Fruit fly (Drosophila melanogaster): ENCODE data around the gene CycA.
A peak's percentile ranks its signal among the peaks of the same experiment; 100 is the strongest.

The CycA gene

DNA sequence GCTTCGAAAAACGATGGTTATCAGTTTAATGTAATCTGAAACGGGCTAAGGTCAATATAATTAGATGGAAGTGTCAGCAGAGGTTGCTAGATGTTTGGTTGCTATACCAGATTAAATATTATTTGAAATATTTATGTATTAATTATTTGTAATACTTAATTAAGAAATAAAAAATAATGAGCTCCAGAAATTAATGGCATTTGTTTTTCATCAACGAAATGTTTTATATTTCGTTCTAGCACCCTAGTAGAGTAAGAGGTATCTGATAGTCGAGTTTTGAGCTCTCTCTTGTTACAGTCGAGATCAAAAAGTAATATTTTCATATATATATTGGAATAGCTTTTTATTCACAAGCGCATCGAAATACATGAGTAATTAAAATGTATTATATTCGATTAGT is 31.8 kb downstream of the CycA start:
- TF ChIP-seq ttk (optimal IDR thresholded peaks at IDR 0.05) (no peak), psq (optimal IDR thresholded peaks at IDR 0.05) (no peak), Sin3A (optimal IDR thresholded peaks at IDR 0.05) (no peak), Myc (optimal IDR thresholded peaks at IDR 0.05) (no peak), h (optimal IDR thresholded peaks at IDR 0.05) (no peak), insv (optimal IDR thresholded peaks at IDR 0.05) (no peak)

- TF ChIP-seq psq (optimal IDR thresholded peaks at IDR 0.05) (no peak), Myc (optimal IDR thresholded peaks at IDR 0.05) (no peak), ttk (optimal IDR thresholded peaks at IDR 0.05) (no peak), insv (optimal IDR thresholded peaks at IDR 0.05) (no peak), Sin3A (optimal IDR thresholded peaks at IDR 0.05) (no peak), h (optimal IDR thresholded peaks at IDR 0.05) (no peak)
These were observed 32.6 kb downstream of the CycA start, which contains the start of gene Gcat for dm6 chr3L:11800761-11801160. Gene Gcat (minus strand): TSS chr3L:11800861.

dm6 chr3L:11795440-11795983 is 37.9 kb downstream of the CycA start, which contains the start of gene Klp68D:
Gene Klp68D (plus strand): TSS chr3L:11795614.
- no peak for TF ChIP-seq insv (optimal IDR thresholded peaks at IDR 0.05)
- TF ChIP-seq h (optimal IDR thresholded peaks at IDR 0.05), result no peak
- no peak for TF ChIP-seq ttk (optimal IDR thresholded peaks at IDR 0.05)
- no peak for TF ChIP-seq Myc (optimal IDR thresholded peaks at IDR 0.05)
- TF ChIP-seq Sin3A (optimal IDR thresholded peaks at IDR 0.05), result no peak
- TF ChIP-seq psq (optimal IDR thresholded peaks at IDR 0.05), result no peak

DNA sequence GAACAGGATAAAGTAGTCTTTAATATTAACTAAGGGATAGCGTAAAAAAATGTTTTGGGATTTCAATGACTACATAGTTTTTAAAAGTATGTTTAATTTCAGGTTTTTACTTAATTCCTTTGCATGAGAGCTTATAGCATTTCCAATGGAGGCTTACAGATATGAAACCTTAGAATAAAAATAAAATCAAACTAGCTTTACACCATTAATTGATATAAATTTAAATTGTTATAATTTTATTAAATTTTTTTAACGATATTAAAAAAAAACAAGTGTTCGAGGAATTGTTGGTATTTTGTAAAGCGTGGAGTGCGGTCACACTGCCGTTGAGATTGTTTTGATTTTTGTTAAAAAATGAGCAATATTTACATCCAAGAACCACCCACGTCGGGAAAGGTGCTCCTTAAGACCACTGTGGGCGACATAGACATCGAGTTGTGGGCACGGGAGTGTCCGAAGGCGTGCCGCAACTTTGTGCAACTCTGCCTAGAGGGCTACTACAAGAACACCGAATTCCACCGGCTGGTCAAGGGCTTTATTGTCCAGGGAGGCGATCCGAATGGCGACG is 40.1 kb downstream of the CycA start, which contains the start of the genes twy and CG10907:
TSS of gene twy (minus strand) at position 51 of the 568 bp plus-strand sequence.
TSS of gene CG10907 (plus strand) at position 282 of the 568 bp plus-strand sequence.
- TF ChIP-seq Sin3A (optimal IDR thresholded peaks at IDR 0.05) (no peak), insv (optimal IDR thresholded peaks at IDR 0.05) (no peak), ttk (optimal IDR thresholded peaks at IDR 0.05) (no peak), Myc (optimal IDR thresholded peaks at IDR 0.05) (no peak), psq (optimal IDR thresholded peaks at IDR 0.05) (no peak), h (optimal IDR thresholded peaks at IDR 0.05) (no peak)

dm6 chr3L:11789773-11790172 is 43.6 kb downstream of the CycA start, which contains the start of gene Pi3K68D:
Gene Pi3K68D (minus strand): TSS chr3L:11790013.
- TF ChIP-seq h (optimal IDR thresholded peaks at IDR 0.05) (no peak), insv (optimal IDR thresholded peaks at IDR 0.05) (no peak), Myc (optimal IDR thresholded peaks at IDR 0.05) (no peak), psq (optimal IDR thresholded peaks at IDR 0.05) (no peak), Sin3A (optimal IDR thresholded peaks at IDR 0.05) (no peak), ttk (optimal IDR thresholded peaks at IDR 0.05) (no peak)

dm6 chr3L:11788936-11789352 is 44.4 kb downstream of the CycA start:
- TF ChIP-seq h (optimal IDR thresholded peaks at IDR 0.05), result no peak
- TF ChIP-seq psq (optimal IDR thresholded peaks at IDR 0.05), result peak; percentile 5

DNA sequence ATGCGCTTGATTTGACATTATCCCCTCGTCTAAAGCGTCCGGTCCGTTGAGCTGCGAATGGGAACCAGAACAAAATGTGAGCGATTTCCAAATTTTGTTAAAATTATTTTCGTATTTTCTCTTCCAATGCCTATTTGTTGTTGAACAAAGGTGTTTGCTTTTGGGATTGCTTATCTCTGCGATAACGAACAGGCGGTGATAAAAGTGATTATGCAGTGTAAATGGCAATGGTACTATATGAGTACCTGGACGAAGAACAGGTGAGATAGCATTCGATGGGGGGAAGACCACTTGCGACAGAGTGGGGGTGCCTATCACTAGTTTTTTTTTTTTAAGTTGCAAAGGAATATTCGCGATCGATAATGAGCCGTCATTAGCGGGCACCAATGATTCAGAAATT is 45.2 kb downstream of the CycA start:
- TF ChIP-seq Myc (optimal IDR thresholded peaks at IDR 0.05) (no peak), Sin3A (optimal IDR thresholded peaks at IDR 0.05) (no peak), ttk (optimal IDR thresholded peaks at IDR 0.05) (no peak), h (optimal IDR thresholded peaks at IDR 0.05) (no peak), insv (optimal IDR thresholded peaks at IDR 0.05) (no peak), psq (optimal IDR thresholded peaks at IDR 0.05) (no peak)

- TF ChIP-seq insv (optimal IDR thresholded peaks at IDR 0.05), result no peak
- TF ChIP-seq h (optimal IDR thresholded peaks at IDR 0.05), result no peak
- no peak for TF ChIP-seq psq (optimal IDR thresholded peaks at IDR 0.05)
- no peak for TF ChIP-seq Myc (optimal IDR thresholded peaks at IDR 0.05)
- no peak for TF ChIP-seq Sin3A (optimal IDR thresholded peaks at IDR 0.05)
- TF ChIP-seq ttk (optimal IDR thresholded peaks at IDR 0.05), result no peak
These were observed 48.1 kb downstream of the CycA start for dm6 chr3L:11785291-11785690.

DNA sequence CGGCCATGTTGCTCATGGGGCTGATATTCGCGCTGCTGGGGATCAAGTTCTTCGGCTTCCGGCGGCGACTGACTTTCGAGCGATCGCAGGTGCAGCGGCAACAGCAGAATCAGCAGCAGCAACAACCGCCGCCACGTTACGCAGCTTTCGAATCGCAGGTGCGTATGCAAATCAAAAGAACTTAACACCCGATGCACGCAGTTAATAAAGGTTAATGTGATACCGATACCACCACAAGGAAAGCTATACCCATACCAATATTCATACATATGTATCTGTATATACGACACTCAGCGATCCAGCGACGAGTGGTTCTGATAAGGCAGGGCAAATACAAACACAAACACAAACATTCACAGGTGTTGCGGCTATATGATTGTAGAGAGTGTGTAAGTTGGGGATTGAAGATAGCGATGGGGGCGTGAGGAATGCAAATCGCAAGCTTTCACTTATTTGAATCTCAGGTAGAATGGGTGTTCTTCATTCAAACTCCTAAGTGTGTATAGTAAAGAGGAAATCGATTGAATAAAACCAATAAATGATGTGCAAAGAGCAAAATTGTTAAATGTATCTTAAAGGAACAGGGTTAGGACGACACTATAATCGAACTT is 55.9 kb downstream of the CycA start:
- TF ChIP-seq Sin3A (optimal IDR thresholded peaks at IDR 0.05) (no peak), Myc (optimal IDR thresholded peaks at IDR 0.05) (no peak), h (optimal IDR thresholded peaks at IDR 0.05) (no peak), psq (optimal IDR thresholded peaks at IDR 0.05) (no peak), ttk (optimal IDR thresholded peaks at IDR 0.05) (no peak), insv (optimal IDR thresholded peaks at IDR 0.05) (no peak)

DNA sequence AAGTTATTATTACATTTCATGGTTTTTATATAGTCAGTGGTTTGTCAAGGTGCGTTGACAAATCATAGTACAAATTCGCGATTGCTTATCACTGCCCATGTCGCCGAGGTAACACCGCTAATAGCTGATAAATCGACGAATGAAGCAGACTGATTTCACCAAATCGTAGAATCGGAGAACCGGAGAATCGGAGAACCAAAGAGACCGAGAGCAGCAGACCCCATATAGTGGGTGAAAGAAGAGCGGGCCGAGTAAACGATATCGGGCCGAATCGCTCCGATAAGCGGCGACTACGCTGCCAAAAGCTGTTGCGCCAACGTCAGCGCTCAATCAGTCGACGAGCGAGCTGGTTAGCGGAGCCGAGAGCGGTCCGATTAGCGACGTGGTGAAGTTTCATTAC is 56.6 kb downstream of the CycA start, which contains the start of gene CG14131:
TSS of gene CG14131 (plus strand) at position 343 of the 400 bp plus-strand sequence.
- TF ChIP-seq Myc (optimal IDR thresholded peaks at IDR 0.05) (no peak), Sin3A (optimal IDR thresholded peaks at IDR 0.05) (no peak)
